Worm (Caenorhabditis elegans) whole organism, young adult: ENCODE data around the gene stip-1.
A peak's percentile ranks its signal among the peaks of the same experiment; 100 is the strongest.

Experiments used
- B0035.1 ChIP-seq: sonication (generic microtip); optimal IDR thresholded peaks from 2 replicates; lab custom pipeline; 2016; ENCODE audit warnings: missing genetic modification characterization, mild to moderate bottlenecking, missing compliant biosample characterization, missing genotype, missing genetic modification reagents
- C06A6.2 ChIP-seq: fragments of 200-800 bp; sonication (Bioruptor generic); conservative IDR thresholded peaks from 2 replicates; pipeline ENCODE4 v1.3.6; 2022; ENCODE audit warnings: missing genetic modification characterization, missing compliant biosample characterization
- C17E4.6 ChIP-seq: fragments of 200-800 bp; sonication (Bioruptor generic); IDR thresholded peaks from 2 replicates; pipeline ENCODE4 v1.3.6; 2022; ENCODE audit warnings: missing genetic modification reagents, missing genetic modification characterization, missing compliant biosample characterization
- F10E7.11 ChIP-seq: sonication (generic microtip); optimal IDR thresholded peaks from 2 replicates; lab custom pipeline; 2017; ENCODE audit warnings: mild to moderate bottlenecking, missing genetic modification characterization, moderate library complexity, missing compliant biosample characterization
- F22D6.2 ChIP-seq: sonication (generic microtip); optimal IDR thresholded peaks from 2 replicates; lab custom pipeline; 2016; ENCODE audit warnings: mild to moderate bottlenecking, missing genetic modification characterization, missing compliant biosample characterization
- F33H1.4 ChIP-seq: fragments of 200-800 bp; sonication (Bioruptor generic); IDR thresholded peaks from 2 replicates; pipeline ENCODE4 v1.3.6; 2022; ENCODE audit warnings: missing genetic modification reagents, missing genetic modification characterization, missing compliant biosample characterization
- F55B11.4 ChIP-seq: sonication (generic microtip); optimal IDR thresholded peaks from 2 replicates; lab custom pipeline; 2016; ENCODE audit warnings: missing compliant biosample characterization, missing genetic modification characterization, borderline replicate concordance; ENCODE audit not compliant: insufficient read depth
- K11D2.4 ChIP-seq: fragments of 200-800 bp; sonication (Bioruptor generic); IDR thresholded peaks from 2 replicates; pipeline ENCODE4 v1.3.6; 2022; ENCODE audit warnings: missing genetic modification reagents, missing genetic modification characterization, missing compliant biosample characterization
- Y53F4B.3 ChIP-seq: fragments of 200-800 bp; sonication (Bioruptor generic); IDR thresholded peaks from 2 replicates; pipeline ENCODE4 v1.3.6; 2022; ENCODE audit warnings: missing genetic modification reagents, missing genetic modification characterization, missing compliant biosample characterization
- Y53G8AR.9 ChIP-seq: fragments of 200-800 bp; sonication (Bioruptor generic); conservative IDR thresholded peaks from 2 replicates; pipeline ENCODE4 v1.3.6; 2022; ENCODE audit warnings: missing genetic modification reagents, missing genetic modification characterization, missing compliant biosample characterization
- ZK185.1 ChIP-seq: sonication (generic microtip); optimal IDR thresholded peaks from 2 replicates; lab custom pipeline; 2016; ENCODE audit warnings: mild to moderate bottlenecking, missing genetic modification characterization, missing compliant biosample characterization; ENCODE audit not compliant: poor library complexity, severe bottlenecking
- akir-1 ChIP-seq: fragments of 200-800 bp; sonication (Bioruptor generic); optimal IDR thresholded peaks from 2 replicates; lab custom pipeline; 2018; ENCODE audit warnings: mild to moderate bottlenecking, missing genetic modification characterization, moderate library complexity, missing compliant biosample characterization
- aptf-2 ChIP-seq: fragments of 200-800 bp; sonication (Bioruptor generic); conservative IDR thresholded peaks from 2 replicates; pipeline ENCODE4 v1.3.6; 2022; ENCODE audit warnings: missing genetic modification reagents, missing genetic modification characterization, missing compliant biosample characterization
- attf-5 ChIP-seq: fragments of 200-800 bp; sonication (Bioruptor generic); optimal IDR thresholded peaks from 2 replicates; lab custom pipeline; 2018; ENCODE audit warnings: mild to moderate bottlenecking, missing genetic modification characterization, missing compliant biosample characterization
- cebp-1 ChIP-seq, 2 experiments: fragments of 200-800 bp in 1 of 2; sonication (Bioruptor generic) in 1 of 2; sonication (generic microtip) in 1 of 2; IDR thresholded peaks in 1 of 2; optimal IDR thresholded peaks in 1 of 2; 2 replicates each; pipeline versions ENCODE4 v1.3.6 to Lab custom; 2017 to 2022; ENCODE audit warnings: missing compliant biosample characterization in 2 of 2, missing genetic modification characterization in 2 of 2, mild to moderate bottlenecking in 1 of 2, missing genetic modification reagents in 1 of 2, moderate library complexity in 1 of 2
- ceh-27 ChIP-seq: fragments of 200-800 bp; sonication (Bioruptor generic); optimal IDR thresholded peaks from 2 replicates; lab custom pipeline; 2018; ENCODE audit warnings: mild to moderate bottlenecking, missing genetic modification characterization, moderate library complexity, missing compliant biosample characterization
- ceh-40 ChIP-seq: fragments of 200-800 bp; sonication (Bioruptor generic); IDR thresholded peaks from 2 replicates; pipeline ENCODE4 v1.3.6; 2022; ENCODE audit warnings: missing genetic modification characterization, missing compliant biosample characterization
- chd-7 ChIP-seq: sonication (generic microtip); optimal IDR thresholded peaks from 2 replicates; lab custom pipeline; 2016; ENCODE audit warnings: mild to moderate bottlenecking, missing genetic modification characterization, moderate library complexity, missing compliant biosample characterization
- dpff-1 ChIP-seq: sonication (generic microtip); optimal IDR thresholded peaks from 2 replicates; lab custom pipeline; 2017; ENCODE audit warnings: mild to moderate bottlenecking, missing genetic modification characterization, missing compliant biosample characterization
- egrh-3 ChIP-seq: fragments of 200-800 bp; sonication (Bioruptor generic); IDR thresholded peaks from 2 replicates; pipeline ENCODE4 v1.3.6; 2022; ENCODE audit warnings: missing genetic modification reagents, missing genetic modification characterization, missing compliant biosample characterization
- ets-4 ChIP-seq: fragments of 200-800 bp; sonication (Bioruptor generic); optimal IDR thresholded peaks from 2 replicates; lab custom pipeline; 2018; ENCODE audit warnings: mild to moderate bottlenecking, missing genetic modification characterization, missing compliant biosample characterization
- hmg-1.2 ChIP-seq: fragments of 200-800 bp; sonication (Bioruptor generic); IDR thresholded peaks from 2 replicates; pipeline ENCODE4 v1.3.6; 2022; ENCODE audit warnings: missing genetic modification reagents, missing genetic modification characterization, missing compliant biosample characterization
- hsf-1 ChIP-seq: fragments of 200-800 bp; sonication (Bioruptor generic); IDR thresholded peaks from 2 replicates; pipeline ENCODE4 v1.3.6; 2022; ENCODE audit warnings: missing genetic modification reagents, missing genetic modification characterization, missing compliant biosample characterization
- lin-26 ChIP-seq: fragments of 200-800 bp; sonication (Bioruptor generic); IDR thresholded peaks from 2 replicates; pipeline ENCODE4 v1.3.6; 2022; ENCODE audit warnings: missing genetic modification reagents, missing genetic modification characterization, missing compliant biosample characterization
- lin-35 ChIP-seq, 3 experiments: fragments of 150-350 bp in 2 of 3; sonication (generic microtip) in 1 of 3; optimal IDR thresholded peaks; 2 replicates each; lab custom pipeline; 2014 to 2018; ENCODE audit warnings: missing biosample characterization in 3 of 3, missing genetic modification characterization in 3 of 3, missing genetic modification reagents in 3 of 3
- lin-40 ChIP-seq: sonication (generic microtip); optimal IDR thresholded peaks from 2 replicates; lab custom pipeline; 2016; ENCODE audit warnings: missing genetic modification characterization, mild to moderate bottlenecking, missing compliant biosample characterization, missing genotype, missing genetic modification reagents
- madf-10 ChIP-seq: sonication (generic microtip); optimal IDR thresholded peaks from 2 replicates; lab custom pipeline; 2016; ENCODE audit warnings: mild to moderate bottlenecking, missing genetic modification characterization, missing compliant biosample characterization
- madf-6 ChIP-seq: fragments of 200-800 bp; sonication (Bioruptor generic); IDR thresholded peaks from 2 replicates; pipeline ENCODE4 v1.3.6; 2022; ENCODE audit warnings: missing genetic modification reagents, missing genetic modification characterization, missing compliant biosample characterization
- mel-28 ChIP-seq: sonication (generic microtip); optimal IDR thresholded peaks from 2 replicates; lab custom pipeline; 2016; ENCODE audit warnings: borderline replicate concordance, mild to moderate bottlenecking, missing genetic modification characterization, missing compliant biosample characterization
- nfya-1 ChIP-seq: sonication (generic microtip); optimal IDR thresholded peaks from 2 replicates; lab custom pipeline; 2017; ENCODE audit warnings: antibody characterized with exemption, missing compliant biosample characterization, missing genetic modification characterization, borderline replicate concordance; ENCODE audit not compliant: insufficient read depth
- nfyb-1 ChIP-seq: fragments of 200-800 bp; sonication (Bioruptor generic); IDR thresholded peaks from 2 replicates; pipeline ENCODE4 v1.3.6; 2022; ENCODE audit warnings: missing genetic modification reagents, missing genetic modification characterization, missing compliant biosample characterization
- nhr-120 ChIP-seq: fragments of 200-800 bp; sonication (Bioruptor generic); IDR thresholded peaks from 2 replicates; pipeline ENCODE4 v1.3.6; 2022; ENCODE audit warnings: missing genetic modification characterization, missing compliant biosample characterization
- nhr-179 ChIP-seq: sonication (generic microtip); optimal IDR thresholded peaks from 2 replicates; lab custom pipeline; 2016; ENCODE audit warnings: mild to moderate bottlenecking, missing genetic modification characterization, missing compliant biosample characterization
- pbrm-1 ChIP-seq: fragments of 200-800 bp; sonication (Bioruptor generic); IDR thresholded peaks from 2 replicates; pipeline ENCODE4 v1.3.6; 2022; ENCODE audit warnings: missing genetic modification reagents, missing genetic modification characterization, missing compliant biosample characterization
- pha-4 ChIP-seq: fragments of 150-350 bp; sonication (generic microtip); optimal IDR thresholded peaks from 2 replicates; lab custom pipeline; 2014; ENCODE audit warnings: missing biosample characterization, missing genetic modification reagents, missing genetic modification characterization
- rpc-1 ChIP-seq, 2 experiments: fragments of 150-350 bp in 1 of 2; sonication (generic microtip) in 1 of 2; optimal IDR thresholded peaks; 2 replicates each; lab custom pipeline; 2014 to 2018; ENCODE audit warnings: missing biosample characterization in 1 of 2, missing genetic modification characterization in 1 of 2, missing genetic modification reagents in 1 of 2, missing genotype in 1 of 2
- somi-1 ChIP-seq: fragments of 200-800 bp; sonication (Bioruptor generic); optimal IDR thresholded peaks from 2 replicates; lab custom pipeline; 2018; ENCODE audit warnings: mild to moderate bottlenecking, missing genetic modification characterization, missing compliant biosample characterization
- sptf-2 ChIP-seq: fragments of 200-800 bp; sonication (Bioruptor generic); optimal IDR thresholded peaks from 2 replicates; lab custom pipeline; 2018; ENCODE audit warnings: mild to moderate bottlenecking, missing genetic modification characterization, missing compliant biosample characterization
- tbp1 ChIP-seq: fragments of 200-800 bp; sonication (Bioruptor generic); optimal IDR thresholded peaks from 2 replicates; lab custom pipeline; 2018; ENCODE audit warnings: mild to moderate bottlenecking, missing genetic modification characterization, missing compliant biosample characterization
- tlf-1 ChIP-seq: fragments of 200-800 bp; sonication (Bioruptor generic); optimal IDR thresholded peaks from 2 replicates; lab custom pipeline; 2018; ENCODE audit warnings: mild to moderate bottlenecking, missing genetic modification characterization, missing compliant biosample characterization
- unc-130 ChIP-seq: sonication (generic microtip); optimal IDR thresholded peaks from 2 replicates; lab custom pipeline; 2016; ENCODE audit warnings: missing genetic modification reagents, missing genetic modification characterization, missing compliant biosample characterization
- unc-62 ChIP-seq: fragments of 150-350 bp; optimal IDR thresholded peaks from 2 replicates; lab custom pipeline; 2014; ENCODE audit warnings: missing biosample characterization, missing genetic modification reagents, missing genetic modification characterization
- ztf-25 ChIP-seq: fragments of 200-800 bp; sonication (Bioruptor generic); IDR thresholded peaks from 2 replicates; pipeline ENCODE4 v1.3.6; 2022; ENCODE audit warnings: missing genetic modification reagents, missing genetic modification characterization, missing compliant biosample characterization
- ztf-3 ChIP-seq: fragments of 200-800 bp; sonication (Bioruptor generic); optimal IDR thresholded peaks from 2 replicates; lab custom pipeline; 2018; ENCODE audit warnings: mild to moderate bottlenecking, missing genetic modification characterization, missing compliant biosample characterization

The stip-1 gene

DNA sequence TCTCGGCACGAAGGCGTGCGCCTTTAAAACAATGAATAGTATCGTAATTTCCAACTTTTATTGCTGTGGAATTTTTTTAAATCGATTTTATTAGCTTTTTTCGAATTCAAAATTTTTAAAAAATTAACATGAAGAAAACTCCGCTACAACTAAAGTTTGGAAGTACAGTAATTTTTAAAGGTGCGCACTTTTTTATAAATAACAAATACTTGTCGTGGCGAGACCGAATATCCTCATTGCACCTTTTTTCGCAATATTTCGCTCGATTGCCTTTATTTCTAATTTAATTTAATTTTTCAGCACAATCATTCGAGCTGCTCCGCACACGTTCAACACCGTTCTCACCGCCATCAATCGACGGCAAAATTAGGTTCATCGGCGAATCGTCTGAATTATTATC, 41.0 kb upstream of the stip-1 start, which contains the start of the genes T09F3.2 and T09F3.7:
T09F3.2 (plus strand) TSS at position 301 of the 400 bp plus-strand sequence.
T09F3.7 (plus strand) TSS at position 315 of the 400 bp plus-strand sequence.
- TF ChIP-seq ztf-25 (GFP tag; lab: Robert Waterston, UW) = no peak
- no peak for TF ChIP-seq F22D6.2 (tag; lab: Kevin White, UChicago)
- TF ChIP-seq aptf-2 = no peak
- TF ChIP-seq Y53G8AR.9 (GFP tag; lab: Robert Waterston, UW) = no peak
- no peak for TF ChIP-seq nhr-179
- TF ChIP-seq cebp-1 (GFP tag; IDR thresholded peaks at IDR 0.05; lab: Robert Waterston, UW) = no peak
- TF ChIP-seq cebp-1 (tag; optimal IDR thresholded peaks at IDR 0.05; lab: Kevin White, UChicago) = no peak
- no peak for TF ChIP-seq rpc-1 (optimal IDR thresholded peaks at IDR 0.05; lab: Kevin White, UChicago)
- TF ChIP-seq rpc-1 (tag; optimal IDR thresholded peaks at IDR 0.05; lab: Kevin White, UChicago) = no peak
- TF ChIP-seq lin-40 (tag; lab: Kevin White, UChicago) = no peak
- no peak for TF ChIP-seq pha-4

DNA sequence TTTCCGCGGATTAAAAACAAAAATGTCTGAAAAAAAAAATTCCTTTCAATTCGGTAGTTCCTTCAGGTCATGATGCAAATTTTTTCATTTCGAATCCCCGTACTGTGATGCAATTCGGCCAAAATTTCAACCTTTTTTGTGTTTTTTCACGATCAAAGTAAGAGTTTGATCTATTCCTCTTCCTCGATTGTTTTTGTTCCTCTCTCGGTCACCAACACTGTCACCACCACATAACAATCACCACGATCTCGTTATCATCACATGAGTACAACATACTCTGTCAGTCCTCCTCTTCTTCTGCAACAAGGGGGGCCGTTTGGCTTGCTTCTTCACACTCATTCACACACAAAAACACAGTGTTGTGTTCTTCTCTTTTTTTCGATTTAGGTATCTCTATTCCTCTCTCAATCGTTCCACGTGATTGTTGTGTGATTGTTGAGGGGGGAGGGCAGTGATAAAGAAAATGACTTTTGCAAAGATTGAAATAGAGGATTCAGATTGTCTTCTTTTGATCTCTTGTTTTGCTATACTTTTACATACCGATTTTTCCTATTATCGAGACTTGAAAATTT, 40.5 kb upstream of the stip-1 start:
- TF ChIP-seq somi-1 (GFP tag; lab: Kevin White, UChicago) (peak; percentile 66), tbp1 (GFP tag; lab: Kevin White, UChicago) (peak; percentile 19), nhr-120 (GFP tag; lab: Robert Waterston, UW) (no peak), nfyb-1 (GFP tag; lab: Robert Waterston, UW) (no peak; the same call in 1 of the 2 replicates), attf-5 (peak; percentile 7), lin-35 (GFP tag; optimal IDR thresholded peaks at IDR 0.05; lab: Kevin White, UChicago) (peak in 1 of 3 experiments; percentile 65), sptf-2 (no peak), C06A6.2 (GFP tag; lab: Robert Waterston, UW) (peak; percentile 44; the same call in 1 of the 2 replicates), cebp-1 (GFP tag; IDR thresholded peaks at IDR 0.05; lab: Robert Waterston, UW) (no peak), cebp-1 (tag; optimal IDR thresholded peaks at IDR 0.05; lab: Kevin White, UChicago) (peak; percentile 13), nhr-179 (no peak), egrh-3 (GFP tag; lab: Robert Waterston, UW) (0 out of 2 replicates have a peak, but pooled peaks have one; percentile 5), chd-7 (tag; lab: Kevin White, UChicago) (no peak)

ce11 chrII:10389776-10390175, 40.0 kb upstream of the stip-1 start:
- TF ChIP-seq C17E4.6 (GFP tag; lab: Robert Waterston, UW) = no peak
- no peak for TF ChIP-seq unc-130 (GFP tag; lab: Kevin White, UChicago)
- TF ChIP-seq ZK185.1 (tag; lab: Kevin White, UChicago) = no peak
- TF ChIP-seq dpff-1 (tag; lab: Kevin White, UChicago) = no peak
- TF ChIP-seq tlf-1 (GFP tag; lab: Kevin White, UChicago) = peak; percentile 9
- 0 out of 2 replicates have a peak, but pooled peaks have one; percentile 13 for TF ChIP-seq pbrm-1 (GFP tag; lab: Robert Waterston, UW)
- TF ChIP-seq F33H1.4 (GFP tag; lab: Robert Waterston, UW) = no peak
- no peak for TF ChIP-seq B0035.1 (tag; lab: Kevin White, UChicago)
- TF ChIP-seq nfya-1 (tag; lab: Kevin White, UChicago) = no peak
- TF ChIP-seq ets-4 = peak; percentile 57
- 0 out of 2 replicates have a peak, but pooled peaks have one; percentile 15 for TF ChIP-seq madf-6 (GFP tag; lab: Robert Waterston, UW)
- TF ChIP-seq unc-62 = no peak
- TF ChIP-seq ceh-27 = peak; percentile 48
- no peak for TF ChIP-seq ceh-40 (GFP tag; lab: Robert Waterston, UW)
- no peak for TF ChIP-seq Y53F4B.3 (GFP tag; lab: Robert Waterston, UW)
- peak; percentile 41 for TF ChIP-seq madf-10 (tag; lab: Kevin White, UChicago)
- TF ChIP-seq F55B11.4 (tag; lab: Kevin White, UChicago) = no peak
- no peak for TF ChIP-seq F10E7.11
- no peak for TF ChIP-seq akir-1 (GFP tag; lab: Kevin White, UChicago)
- no peak for TF ChIP-seq mel-28 (tag; lab: Kevin White, UChicago)
- TF ChIP-seq attf-5 = peak; percentile 23
- TF ChIP-seq hmg-1.2 (GFP tag; lab: Robert Waterston, UW) = no peak
- no peak for TF ChIP-seq K11D2.4 (GFP tag; lab: Robert Waterston, UW)
- TF ChIP-seq hsf-1 (GFP tag; lab: Robert Waterston, UW) = no peak
- no peak for TF ChIP-seq ztf-3 (GFP tag; lab: Kevin White, UChicago)
- no peak for TF ChIP-seq lin-26 (GFP tag; lab: Robert Waterston, UW)
